Fruit fly (Drosophila melanogaster) whole organism, larva: ENCODE measurements around the gene CG6961.

Source experiments
- noc ChIP-seq: fragments of 200-800 bp; sonication (Bioruptor generic); optimal IDR thresholded peaks from 3 replicates; lab custom pipeline; 2019; ENCODE audit warnings: missing biosample characterization, mild to moderate bottlenecking, missing genetic modification characterization, moderate library complexity

The CG6961 gene

dm6 chrX:18797567-18797966, 9.6 kb upstream of the CG6961 start, which contains the start of gene bnb:
Gene bnb (minus strand): TSS chrX:18797687.
- no peak for TF ChIP-seq noc (tag; lab: Kevin White, UChicago)

- no peak for TF ChIP-seq noc (tag; lab: Kevin White, UChicago)
Observed at dm6 chrX:18791368-18791767, 3.4 kb upstream of the CG6961 start, which contains the start of gene Atg101. Gene Atg101 (plus strand): TSS chrX:18791668.

- peak; percentile 53 for TF ChIP-seq noc (tag; lab: Kevin White, UChicago)
Observed at dm6 chrX:18789353-18790210, 1.6 kb upstream of the CG6961 start.

- no peak for TF ChIP-seq noc (tag; lab: Kevin White, UChicago)
Observed at dm6 chrX:18783417-18784123, 4.4 kb downstream of the CG6961 start, which contains the start of gene CG18259. Gene CG18259 (minus strand): TSS chrX:18783494.

dm6 chrX:18780260-18780659, 7.8 kb downstream of the CG6961 start:
- no peak for TF ChIP-seq noc (tag; lab: Kevin White, UChicago)

dm6 chrX:18779662-18780061, 8.3 kb downstream of the CG6961 start:
- no peak for TF ChIP-seq noc (tag; lab: Kevin White, UChicago)

- TF ChIP-seq noc (tag; lab: Kevin White, UChicago): no peak
Observed at dm6 chrX:18776976-18777925, 10.8 kb downstream of the CG6961 start.

dm6 chrX:18775839-18776538, 12.0 kb downstream of the CG6961 start:
- no peak for TF ChIP-seq noc (tag; lab: Kevin White, UChicago)

- no peak for TF ChIP-seq noc (tag; lab: Kevin White, UChicago)
Observed at dm6 chrX:18774818-18775343, 13.1 kb downstream of the CG6961 start, which contains the start of gene CG6891. Gene CG6891 (plus strand): TSS chrX:18775228.

- no peak for TF ChIP-seq noc (tag; lab: Kevin White, UChicago)
Observed at dm6 chrX:18773817-18774216, 14.2 kb downstream of the CG6961 start, which contains the start of gene CCKLR-17D3. Gene CCKLR-17D3 (minus strand): TSS chrX:18774027.

- TF ChIP-seq noc (tag; lab: Kevin White, UChicago): no peak
Observed at dm6 chrX:18771995-18772394, 16.0 kb downstream of the CG6961 start.

- no peak for TF ChIP-seq noc (tag; lab: Kevin White, UChicago)
Observed at dm6 chrX:18771356-18771755, 16.7 kb downstream of the CG6961 start.

dm6 chrX:18748206-18748605, 39.8 kb downstream of the CG6961 start, which contains the start of gene CG12609:
Gene CG12609 (minus strand): TSS chrX:18748306.
- no peak for TF ChIP-seq noc (tag; lab: Kevin White, UChicago)

- no peak for TF ChIP-seq noc (tag; lab: Kevin White, UChicago)
Observed at dm6 chrX:18739795-18740194, 48.2 kb downstream of the CG6961 start, which contains the start of gene CG6873. Gene CG6873 (minus strand): TSS chrX:18739895.
